Fruit fly (Drosophila melanogaster) whole organism, prepupa: ENCODE results near the gene CG31643.

Source experiments
- Blimp-1 ChIP-seq: fragments of 200-800 bp; sonication (Bioruptor generic); optimal IDR thresholded peaks from 3 replicates; lab custom pipeline; 2017; ENCODE audit warnings: missing biosample characterization, missing genetic modification characterization, mild to moderate bottlenecking, moderate library complexity, missing genetic modification reagents
- CG15336 ChIP-seq: fragments of 200-800 bp; sonication (Bioruptor generic); IDR thresholded peaks from 2 replicates; pipeline ENCODE4 v1.3.6; 2022; ENCODE audit warnings: missing biosample characterization, missing genetic modification characterization
- CG1621 ChIP-seq: fragments of 200-800 bp; sonication (Bioruptor generic); optimal IDR thresholded peaks from 3 replicates; lab custom pipeline; 2018; ENCODE audit warnings: missing biosample characterization, mild to moderate bottlenecking, missing genetic modification characterization
- CG16779 ChIP-seq: fragments of 200-800 bp; sonication (Bioruptor generic); optimal IDR thresholded peaks from 3 replicates; lab custom pipeline; 2017; ENCODE audit warnings: missing biosample characterization, mild to moderate bottlenecking, missing genetic modification characterization
- CG31627 ChIP-seq: fragments of 200-800 bp; sonication (Bioruptor generic); optimal IDR thresholded peaks from 3 replicates; lab custom pipeline; 2016; ENCODE audit warnings: missing biosample characterization, missing genetic modification characterization
- CG32006 ChIP-seq: fragments of 200-800 bp; sonication (Bioruptor generic); optimal IDR thresholded peaks from 3 replicates; lab custom pipeline; 2017; ENCODE audit warnings: missing biosample characterization, mild to moderate bottlenecking, missing genetic modification characterization
- CG34406 ChIP-seq: fragments of 200-800 bp; sonication (Bioruptor generic); optimal IDR thresholded peaks from 3 replicates; lab custom pipeline; 2016; ENCODE audit warnings: missing biosample characterization, missing genetic modification characterization
- CG4318 ChIP-seq: fragments of 200-800 bp; sonication (Bioruptor generic); optimal IDR thresholded peaks from 3 replicates; lab custom pipeline; 2017; ENCODE audit warnings: missing biosample characterization, mild to moderate bottlenecking, missing genetic modification characterization
- CG6163 ChIP-seq: fragments of 200-800 bp; sonication (Bioruptor generic); IDR thresholded peaks from 3 replicates; pipeline ENCODE4 v1.3.6; 2022; ENCODE audit warnings: missing biosample characterization, missing genetic modification characterization
- CG6276 ChIP-seq: fragments of 200-800 bp; sonication (Bioruptor generic); optimal IDR thresholded peaks from 2 replicates; lab custom pipeline; 2017; ENCODE audit warnings: missing biosample characterization, mild to moderate bottlenecking, missing genetic modification characterization
- CG6808 ChIP-seq: fragments of 200-800 bp; sonication (Bioruptor generic); optimal IDR thresholded peaks from 3 replicates; lab custom pipeline; 2017; ENCODE audit warnings: missing biosample characterization, missing genetic modification characterization, mild to moderate bottlenecking, moderate library complexity, missing genetic modification reagents
- CG6854 ChIP-seq: fragments of 200-800 bp; sonication (Bioruptor generic); optimal IDR thresholded peaks from 2 replicates; lab custom pipeline; 2017; ENCODE audit warnings: missing biosample characterization, mild to moderate bottlenecking, missing genetic modification characterization
- CG7368 ChIP-seq: fragments of 200-800 bp; sonication (Bioruptor generic); optimal IDR thresholded peaks from 3 replicates; lab custom pipeline; 2016; ENCODE audit warnings: missing biosample characterization, missing genetic modification characterization
- CG8119 ChIP-seq: fragments of 200-800 bp; sonication (Bioruptor generic); IDR thresholded peaks from 3 replicates; pipeline ENCODE4 v1.3.6; 2022; ENCODE audit warnings: missing biosample characterization, missing genetic modification characterization
- CG8319 ChIP-seq: fragments of 200-800 bp; sonication (Bioruptor generic); optimal IDR thresholded peaks from 3 replicates; lab custom pipeline; 2016; ENCODE audit warnings: missing biosample characterization, missing genetic modification characterization
- CG9139 ChIP-seq: fragments of 200-800 bp; sonication (Bioruptor generic); optimal IDR thresholded peaks from 3 replicates; lab custom pipeline; 2017; ENCODE audit warnings: missing biosample characterization, mild to moderate bottlenecking, missing genetic modification characterization
- Eip75B ChIP-seq: fragments of 200-800 bp; sonication (Bioruptor generic); optimal IDR thresholded peaks from 3 replicates; lab custom pipeline; 2016; ENCODE audit warnings: missing biosample characterization, missing genetic modification characterization
- Eip78C ChIP-seq: fragments of 200-800 bp; sonication (Bioruptor generic); peaks from one replicate; lab custom pipeline; 2016; ENCODE audit warnings: missing biosample characterization, missing genetic modification characterization
- Eip93F ChIP-seq: fragments of 200-800 bp; sonication (Bioruptor generic); optimal IDR thresholded peaks from 2 replicates; lab custom pipeline; 2016; ENCODE audit warnings: missing biosample characterization, mild to moderate bottlenecking, missing genetic modification characterization
- Ets96B ChIP-seq: fragments of 200-800 bp; optimal IDR thresholded peaks from 2 replicates; lab custom pipeline; 2019; ENCODE audit warnings: missing biosample characterization, mild to moderate bottlenecking, missing genetic modification characterization, moderate library complexity
- Gug ChIP-seq: fragments of 200-800 bp; sonication (Bioruptor generic); IDR thresholded peaks from 2 replicates; pipeline ENCODE4 v1.3.6; 2022; ENCODE audit warnings: missing biosample characterization, missing genetic modification characterization
- Hr38 ChIP-seq: sonication (Bioruptor generic); optimal IDR thresholded peaks from 2 replicates; lab custom pipeline; 2016; ENCODE audit warnings: missing biosample characterization, missing genetic modification characterization
- Lpt ChIP-seq: fragments of 200-800 bp; sonication (Bioruptor generic); optimal IDR thresholded peaks from 3 replicates; lab custom pipeline; 2016; ENCODE audit warnings: missing biosample characterization, missing genetic modification characterization
- OdsH ChIP-seq: fragments of 200-800 bp; sonication (Bioruptor generic); optimal IDR thresholded peaks from 3 replicates; lab custom pipeline; 2016; ENCODE audit warnings: missing biosample characterization, missing genetic modification characterization
- Smox ChIP-seq: fragments of 200-800 bp; sonication (Bioruptor generic); optimal IDR thresholded peaks from 3 replicates; lab custom pipeline; 2016; ENCODE audit warnings: missing biosample characterization, missing genetic modification characterization
- Sox102F ChIP-seq: fragments of 200-800 bp; sonication (Bioruptor generic); optimal IDR thresholded peaks from 2 replicates; lab custom pipeline; 2016; ENCODE audit warnings: missing biosample characterization, mild to moderate bottlenecking, missing genetic modification characterization
- Sox15 ChIP-seq: fragments of 200-800 bp; sonication (Bioruptor generic); optimal IDR thresholded peaks from 3 replicates; lab custom pipeline; 2016; ENCODE audit warnings: missing biosample characterization, missing genetic modification characterization
- achi ChIP-seq: fragments of 200-800 bp; sonication (Bioruptor generic); optimal IDR thresholded peaks from 3 replicates; lab custom pipeline; 2016; ENCODE audit warnings: missing biosample characterization, missing genetic modification characterization
- acj6 ChIP-seq: fragments of 200-800 bp; sonication (Bioruptor generic); optimal IDR thresholded peaks from 3 replicates; lab custom pipeline; 2016; ENCODE audit warnings: missing biosample characterization, missing genetic modification characterization
- cyc ChIP-seq: fragments of 200-800 bp; sonication (Bioruptor generic); optimal IDR thresholded peaks from 3 replicates; lab custom pipeline; 2016; ENCODE audit warnings: missing biosample characterization, missing genetic modification characterization
- dac ChIP-seq: fragments of 200-800 bp; sonication (Bioruptor generic); optimal IDR thresholded peaks from 2 replicates; lab custom pipeline; 2017; ENCODE audit warnings: missing biosample characterization, mild to moderate bottlenecking, missing genetic modification characterization
- dsx ChIP-seq: fragments of 200-800 bp; optimal IDR thresholded peaks from 3 replicates; lab custom pipeline; 2019; ENCODE audit warnings: missing biosample characterization, mild to moderate bottlenecking, missing genetic modification characterization, moderate library complexity; ENCODE audit not compliant: poor library complexity, severe bottlenecking
- eg ChIP-seq: fragments of 200-800 bp; sonication (Bioruptor generic); IDR thresholded peaks from 3 replicates; pipeline ENCODE4 v1.3.6; 2022; ENCODE audit warnings: missing biosample characterization, missing genetic modification characterization
- esn ChIP-seq: fragments of 200-800 bp; sonication (Bioruptor generic); optimal IDR thresholded peaks from 2 replicates; lab custom pipeline; 2016; ENCODE audit warnings: missing biosample characterization, mild to moderate bottlenecking, missing genetic modification characterization, moderate library complexity
- fd85E ChIP-seq: fragments of 200-800 bp; sonication (Bioruptor generic); optimal IDR thresholded peaks from 3 replicates; lab custom pipeline; 2016; ENCODE audit warnings: missing biosample characterization, missing genetic modification characterization
- fkh ChIP-seq: fragments of 200-800 bp; sonication (Bioruptor generic); optimal IDR thresholded peaks from 3 replicates; lab custom pipeline; 2017; ENCODE audit warnings: missing biosample characterization, mild to moderate bottlenecking, missing genetic modification characterization, moderate library complexity
- lz ChIP-seq: fragments of 200-800 bp; sonication (Bioruptor generic); optimal IDR thresholded peaks from 3 replicates; lab custom pipeline; 2016; ENCODE audit warnings: missing biosample characterization, missing genetic modification characterization
- net ChIP-seq: fragments of 200-800 bp; sonication (Bioruptor generic); optimal IDR thresholded peaks from 3 replicates; lab custom pipeline; 2016; ENCODE audit warnings: missing biosample characterization, missing genetic modification characterization
- pdm3 ChIP-seq: fragments of 200-800 bp; sonication (Bioruptor generic); optimal IDR thresholded peaks from 3 replicates; lab custom pipeline; 2016; ENCODE audit warnings: missing biosample characterization, missing genetic modification characterization
- salr ChIP-seq, 2 experiments: fragments of 200-800 bp; sonication (Bioruptor generic); optimal IDR thresholded peaks; 3 replicates each; lab custom pipeline; 2016 to 2018; ENCODE audit warnings: missing biosample characterization in 2 of 2, missing genetic modification characterization in 2 of 2, mild to moderate bottlenecking in 1 of 2
- spab ChIP-seq: fragments of 200-800 bp; sonication (Bioruptor generic); optimal IDR thresholded peaks from 2 replicates; lab custom pipeline; 2017; ENCODE audit warnings: missing biosample characterization, mild to moderate bottlenecking, missing genetic modification characterization, missing genetic modification reagents
- ss ChIP-seq, 2 experiments: fragments of 200-800 bp; sonication (Bioruptor generic); optimal IDR thresholded peaks; 2 replicates in 1 of 2; 3 replicates in 1 of 2; lab custom pipeline; 2017 to 2018; ENCODE audit warnings: mild to moderate bottlenecking in 2 of 2, missing biosample characterization in 2 of 2, missing genetic modification characterization in 2 of 2, moderate library complexity in 1 of 2
- svp ChIP-seq: fragments of 200-800 bp; sonication (Bioruptor generic); peaks from one replicate; lab custom pipeline; 2016; ENCODE audit warnings: missing biosample characterization, missing genetic modification characterization
- topi ChIP-seq: fragments of 200-800 bp; sonication (Bioruptor generic); optimal IDR thresholded peaks from 3 replicates; lab custom pipeline; 2016; ENCODE audit warnings: missing biosample characterization, missing genetic modification characterization

Gene CG31643

dm6 chr2L:6078757-6079351, 40.9 kb downstream of the CG31643 start (continued):
- TF ChIP-seq acj6 (GFP tag; lab: Kevin White, UChicago) (no peak), achi (GFP tag; lab: Kevin White, UChicago) (no peak), dsx (GFP tag; lab: Kevin White, UChicago) (peak; percentile 30), CG34406 (GFP tag; lab: Kevin White, UChicago) (no peak), CG8119 (GFP tag; lab: Robert Waterston, UW) (no peak), CG4318 (no peak), net (GFP tag; lab: Kevin White, UChicago) (peak; percentile 16), CG16779 (tag; lab: Kevin White, UChicago) (peak; percentile 63), Sox15 (GFP tag; lab: Kevin White, UChicago) (no peak), CG6276 (GFP tag; lab: Kevin White, UChicago) (peak; percentile 21), spab (GFP tag; lab: Kevin White, UChicago) (no peak), Blimp-1 (no peak), dac (GFP tag; lab: Kevin White, UChicago) (no peak), Eip75B (peak; percentile 86), fkh (peak; percentile 71), topi (GFP tag; lab: Kevin White, UChicago) (peak; percentile 8), CG15336 (GFP tag; lab: Robert Waterston, UW) (peak; percentile 38; the same call in 1 of the 2 replicates), Smox (GFP tag; lab: Kevin White, UChicago) (no peak), Lpt (GFP tag; lab: Kevin White, UChicago) (peak; percentile 75), Hr38 (GFP tag; lab: Kevin White, UChicago) (no peak), ss (GFP tag; optimal IDR thresholded peaks at IDR 0.05; lab: Kevin White, UChicago) (peak; percentile 63 to 72), CG6854 (GFP tag; lab: Kevin White, UChicago) (peak; percentile 50), CG6163 (GFP tag; lab: Robert Waterston, UW) (peak; percentile 73)

- TF ChIP-seq eg (GFP tag; lab: Robert Waterston, UW) (no peak), CG16779 (tag; lab: Kevin White, UChicago) (peak; percentile 39), svp (GFP tag; lab: Kevin White, UChicago) (no peak), fkh (peak; percentile 91), CG6163 (GFP tag; lab: Robert Waterston, UW) (peak; percentile 28; the same call in 1 of the 3 replicates)
Observed at dm6 chr2L:6080329-6080728, 42.4 kb downstream of the CG31643 start.

- TF ChIP-seq topi (GFP tag; lab: Kevin White, UChicago): no peak
- no peak for TF ChIP-seq Smox (GFP tag; lab: Kevin White, UChicago)
- no peak for TF ChIP-seq cyc (GFP tag; lab: Kevin White, UChicago)
- TF ChIP-seq esn (GFP tag; lab: Kevin White, UChicago): no peak
- TF ChIP-seq OdsH (GFP tag; lab: Kevin White, UChicago): no peak
- peak; percentile 72 for TF ChIP-seq CG6854 (GFP tag; lab: Kevin White, UChicago)
- peak; percentile 73 for TF ChIP-seq Eip93F (GFP tag; lab: Kevin White, UChicago)
- no peak for TF ChIP-seq eg (GFP tag; lab: Robert Waterston, UW)
- TF ChIP-seq ss (GFP tag; optimal IDR thresholded peaks at IDR 0.05; lab: Kevin White, UChicago): peak; percentile 54 to 73
- no peak for TF ChIP-seq CG9139 (GFP tag; lab: Kevin White, UChicago)
- peak; percentile 93 for TF ChIP-seq Eip78C (GFP tag; lab: Kevin White, UChicago)
- TF ChIP-seq CG15336 (GFP tag; lab: Robert Waterston, UW): no peak
- no peak for TF ChIP-seq Ets96B (tag; lab: Kevin White, UChicago)
- no peak for TF ChIP-seq CG1621
- TF ChIP-seq fd85E (GFP tag; lab: Kevin White, UChicago): no peak
- TF ChIP-seq Sox102F (GFP tag; lab: Kevin White, UChicago): no peak
- TF ChIP-seq CG32006 (GFP tag; lab: Kevin White, UChicago): no peak
- TF ChIP-seq CG31627: no peak
- TF ChIP-seq Gug (GFP tag; lab: Robert Waterston, UW): no peak
- no peak for TF ChIP-seq CG34406 (GFP tag; lab: Kevin White, UChicago)
- TF ChIP-seq CG8319 (GFP tag; lab: Kevin White, UChicago): no peak
- TF ChIP-seq acj6 (GFP tag; lab: Kevin White, UChicago): no peak
- no peak for TF ChIP-seq dac (GFP tag; lab: Kevin White, UChicago)
- no peak for TF ChIP-seq Hr38 (GFP tag; lab: Kevin White, UChicago)
- TF ChIP-seq CG6808 (GFP tag; lab: Kevin White, UChicago): no peak
- TF ChIP-seq CG7368 (GFP tag; lab: Kevin White, UChicago): no peak
- TF ChIP-seq lz (GFP tag; lab: Kevin White, UChicago): no peak
- TF ChIP-seq salr (GFP tag; optimal IDR thresholded peaks at IDR 0.05; lab: Kevin White, UChicago): no peak
- no peak for TF ChIP-seq CG16779 (tag; lab: Kevin White, UChicago)
- no peak for TF ChIP-seq pdm3
- no peak for TF ChIP-seq net (GFP tag; lab: Kevin White, UChicago)
- no peak for TF ChIP-seq CG6276 (GFP tag; lab: Kevin White, UChicago)
Observed at dm6 chr2L:6081134-6081832, 43.4 kb downstream of the CG31643 start.
